Worm (Caenorhabditis elegans) whole organism, L4 larva: ENCODE measurements around the gene srh-38.

ENCODE experiments used
- F26F4.8 ChIP-seq: fragments of 200-800 bp; sonication (Bioruptor generic); conservative IDR thresholded peaks from 2 replicates; pipeline ENCODE4 v1.3.6; 2022; ENCODE audit warnings: missing genetic modification characterization, missing compliant biosample characterization
- F37D6.2 ChIP-seq: sonication (generic microtip); optimal IDR thresholded peaks from 2 replicates; lab custom pipeline; 2016; ENCODE audit warnings: mild to moderate bottlenecking, missing genetic modification characterization, missing compliant biosample characterization
- dmd-6 ChIP-seq: fragments of 200-800 bp; sonication (Bioruptor generic); IDR thresholded peaks from 2 replicates; pipeline ENCODE4 v1.3.6; 2022; ENCODE audit warnings: missing genetic modification reagents, missing genetic modification characterization, missing compliant biosample characterization
- mdt-29 ChIP-seq: fragments of 200-800 bp; sonication (Bioruptor generic); IDR thresholded peaks from 2 replicates; pipeline ENCODE4 v1.3.6; 2022; ENCODE audit warnings: missing genetic modification reagents, missing genetic modification characterization, missing compliant biosample characterization
- nhr-76 ChIP-seq: fragments of 150-350 bp; optimal IDR thresholded peaks from 2 replicates; lab custom pipeline; 2014; ENCODE audit warnings: missing biosample characterization, missing genetic modification characterization
- nhr-77 ChIP-seq: fragments of 150-350 bp; optimal IDR thresholded peaks from 2 replicates; lab custom pipeline; 2014; ENCODE audit warnings: missing biosample characterization, missing genetic modification characterization
- pha-4 ChIP-seq, 2 experiments: fragments of 150-350 bp in 1 of 2; fragments of 200-800 bp in 1 of 2; sonication (Bioruptor generic) in 1 of 2; IDR thresholded peaks in 1 of 2; optimal IDR thresholded peaks in 1 of 2; 2 replicates each; pipeline versions ENCODE4 v1.3.6 to Lab custom; 2014 to 2022; ENCODE audit warnings: missing genetic modification characterization in 2 of 2, missing genetic modification reagents in 2 of 2, missing biosample characterization in 1 of 2, missing compliant biosample characterization in 1 of 2
- rbr-2 ChIP-seq: sonication (generic microtip); optimal IDR thresholded peaks from 2 replicates; lab custom pipeline; 2016; ENCODE audit warnings: missing genotype, missing genetic modification characterization, missing compliant biosample characterization
- skn-1 ChIP-seq: fragments of 150-350 bp; optimal IDR thresholded peaks from 2 replicates; lab custom pipeline; 2014; ENCODE audit warnings: missing biosample characterization, missing genetic modification characterization
- tag-97 ChIP-seq: fragments of 200-800 bp; sonication (Bioruptor generic); IDR thresholded peaks from 2 replicates; pipeline ENCODE4 v1.3.6; 2022; ENCODE audit warnings: missing genetic modification characterization, missing compliant biosample characterization
- unc-130 ChIP-seq: sonication (generic microtip); optimal IDR thresholded peaks from 2 replicates; lab custom pipeline; 2016; ENCODE audit warnings: missing genetic modification reagents, missing genetic modification characterization, missing compliant biosample characterization

ce11 chrV:2877509-2877908 lies 45.0 kb downstream of the srh-38 start, which contains the start of gene F37B4.10:
- no peak for TF ChIP-seq dmd-6 (GFP tag; lab: Robert Waterston, UW)
- no peak for TF ChIP-seq unc-130 (GFP tag; lab: Kevin White, UChicago)
- no peak for TF ChIP-seq nhr-77 (tag; lab: Kevin White, UChicago)
- no peak for TF ChIP-seq mdt-29
- no peak for TF ChIP-seq skn-1
- TF ChIP-seq F26F4.8 (GFP tag; lab: Robert Waterston, UW), result no peak
- TF ChIP-seq tag-97 (GFP tag; lab: Robert Waterston, UW), result no peak
- TF ChIP-seq pha-4 (GFP tag; IDR thresholded peaks at IDR 0.05; lab: Robert Waterston, UW), result no peak
- no peak for TF ChIP-seq pha-4 (tag; optimal IDR thresholded peaks at IDR 0.05; lab: Kevin White, UChicago)
- no peak for TF ChIP-seq F37D6.2 (tag; lab: Kevin White, UChicago)
- TF ChIP-seq nhr-76, result no peak
- TF ChIP-seq rbr-2 (tag; lab: Kevin White, UChicago), result no peak
